Fruit fly (Drosophila melanogaster): ENCODE data around the gene Trs20.

DNA sequence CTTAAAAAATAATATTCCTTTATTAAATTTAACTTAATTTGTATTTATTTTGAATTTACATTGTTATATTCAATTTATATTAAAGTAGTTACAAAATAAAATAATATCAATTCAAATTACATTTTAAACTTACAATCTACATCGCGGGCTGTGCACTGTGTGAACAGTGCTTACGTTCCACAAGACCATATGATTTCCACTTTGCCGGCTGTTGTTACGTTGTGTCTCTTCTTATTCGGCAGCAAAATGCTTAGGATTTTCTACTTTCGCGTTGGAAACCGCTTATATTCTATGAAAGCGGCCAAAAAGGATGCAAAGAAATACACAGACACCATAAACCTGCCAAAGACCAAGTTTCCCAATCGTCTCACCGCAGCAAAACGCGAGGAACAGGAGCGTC is 31.4 kb downstream of the Trs20 start, which contains the start of gene IleRS-m:
- TF ChIP-seq Crg-1 (GFP tag; optimal IDR thresholded peaks at IDR 0.05), result no peak
- no peak for TF ChIP-seq kay (GFP tag; ENCODE audit: borderline replicate concordance)
- TF ChIP-seq ovo (GFP tag; optimal IDR thresholded peaks at IDR 0.05), result no peak
- TF ChIP-seq CG11617 (GFP tag; optimal IDR thresholded peaks at IDR 0.05), result no peak
